Worm (Caenorhabditis elegans): Measurements from ENCODE around the gene ttr-17.
A peak's percentile ranks its signal among the peaks of the same experiment; 100 is the strongest.

The ttr-17 gene

DNA sequence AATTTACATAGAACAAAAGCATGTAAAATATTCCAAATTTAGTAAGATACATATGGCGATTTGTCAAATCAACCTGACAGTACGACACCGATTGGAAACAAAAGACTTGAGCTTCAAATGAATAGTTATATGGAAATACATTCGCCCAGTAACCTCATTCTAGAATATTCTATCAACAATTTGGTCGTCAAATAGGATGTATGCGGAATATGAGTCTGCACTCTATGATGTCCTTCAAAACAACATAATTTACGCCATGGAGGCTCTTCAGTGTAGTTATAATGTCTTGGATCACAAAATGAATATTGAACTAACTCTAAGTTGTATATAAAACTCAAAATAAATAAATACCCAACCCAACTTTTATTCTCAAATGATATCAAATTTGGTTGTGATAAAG is 40.2 kb downstream of the ttr-17 start (continued):
- TF ChIP-seq xbp-1 (tag; optimal IDR thresholded peaks at IDR 0.05) (peak; percentile 62), lir-3 (tag; optimal IDR thresholded peaks at IDR 0.05; ENCODE audit: poor library complexity) (no peak), F16B12.6 (tag; optimal IDR thresholded peaks at IDR 0.05) (peak; percentile 80), irx-1 (tag; optimal IDR thresholded peaks at IDR 0.05) (no peak), mef-2 (tag; optimal IDR thresholded peaks at IDR 0.05) (no peak), ces-1 (GFP tag; optimal IDR thresholded peaks at IDR 0.05) (no peak), unc-98 (GFP tag; IDR thresholded peaks at IDR 0.05) (no peak), mab-9 (GFP tag; IDR thresholded peaks at IDR 0.05) (no peak), nhr-11 (tag; optimal IDR thresholded peaks at IDR 0.05) (no peak), unc-30 (tag; optimal IDR thresholded peaks at IDR 0.05) (no peak), alr-1 (tag; optimal IDR thresholded peaks at IDR 0.05; ENCODE audit: borderline replicate concordance) (no peak), lin-14 (GFP tag; optimal IDR thresholded peaks at IDR 0.05) (peak; percentile 51), dpl-1 (GFP tag; optimal IDR thresholded peaks at IDR 0.05) (peak in 2 of 3 experiments; percentile 28 to 36), nhr-84 (tag; optimal IDR thresholded peaks at IDR 0.05) (no peak), lin-13 (GFP tag; optimal IDR thresholded peaks at IDR 0.05) (peak; percentile 60), fos-1 (tag; optimal IDR thresholded peaks at IDR 0.05) (no peak), lin-39 (tag; optimal IDR thresholded peaks at IDR 0.05) (no peak), rnt-1 (tag; optimal IDR thresholded peaks at IDR 0.05) (peak; percentile 32), C34B4.2 (tag; optimal IDR thresholded peaks at IDR 0.05) (no peak), ama-1 (optimal IDR thresholded peaks at IDR 0.05) (no peak), nhr-71 (tag; optimal IDR thresholded peaks at IDR 0.05) (peak; percentile 65), hlh-4 (tag; optimal IDR thresholded peaks at IDR 0.05) (no peak), nhr-47 (tag; optimal IDR thresholded peaks at IDR 0.05) (peak; percentile 50), ceh-8 (GFP tag; optimal IDR thresholded peaks at IDR 0.05) (no peak), sup-37 (GFP tag; optimal IDR thresholded peaks at IDR 0.05) (no peak), snu-23 (GFP tag; optimal IDR thresholded peaks at IDR 0.05) (peak; percentile 66), dsc-1 (tag; optimal IDR thresholded peaks at IDR 0.05) (peak; percentile 38), efl-1 (optimal IDR thresholded peaks at IDR 0.05) (peak in 1 of 2 experiments; percentile 26), efl-1 (GFP tag; optimal IDR thresholded peaks at IDR 0.05 in 1 of 2) (peak in 1 of 2 experiments; percentile 45), fkh-4 (tag; optimal IDR thresholded peaks at IDR 0.05; ENCODE audit: borderline replicate concordance) (peak; percentile 14), pax-3 (tag; optimal IDR thresholded peaks at IDR 0.05) (peak; percentile 1), ztf-4 (tag; optimal IDR thresholded peaks at IDR 0.05) (peak; percentile 38), aly-2 (tag; optimal IDR thresholded peaks at IDR 0.05) (no peak), egl-13 (tag; optimal IDR thresholded peaks at IDR 0.05) (peak; percentile 10), nhr-237 (tag; optimal IDR thresholded peaks at IDR 0.05) (no peak), lin-35 (GFP tag; optimal IDR thresholded peaks at IDR 0.05) (peak; percentile 35 to 61), sox-4 (tag; optimal IDR thresholded peaks at IDR 0.05) (no peak)

DNA sequence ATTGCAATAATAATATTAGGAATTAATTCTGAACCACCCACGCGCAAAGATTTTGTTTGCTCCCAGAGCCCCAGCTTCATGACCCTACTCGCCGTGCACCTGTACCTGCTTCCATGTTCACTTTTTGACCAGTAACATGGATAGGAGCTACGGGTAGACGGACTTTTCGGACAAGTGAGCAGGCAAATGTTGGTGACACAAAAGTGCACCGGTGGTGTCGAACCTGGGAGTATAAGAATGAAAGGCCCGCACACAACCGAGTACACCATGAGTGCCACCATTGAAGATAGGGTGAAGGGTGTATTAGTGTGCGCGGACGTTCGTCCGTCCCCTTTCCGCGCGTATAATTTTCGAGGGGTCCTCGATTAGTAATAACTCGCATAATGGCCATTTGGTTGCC is 40.9 kb downstream of the ttr-17 start:
- TF ChIP-seq rnt-1 (tag; optimal IDR thresholded peaks at IDR 0.05) (peak; percentile 28), mep-1 (tag; optimal IDR thresholded peaks at IDR 0.05) (peak; percentile 18), nhr-19 (GFP tag; conservative IDR thresholded peaks at IDR 0.05) (peak; percentile 23), grh-1 (GFP tag; IDR thresholded peaks at IDR 0.05) (0 out of 2 replicates have a peak, but pooled peaks have one; percentile 8), nhr-47 (tag; optimal IDR thresholded peaks at IDR 0.05) (peak; percentile 14), nhr-71 (tag; optimal IDR thresholded peaks at IDR 0.05) (no peak), ztf-4 (tag; optimal IDR thresholded peaks at IDR 0.05) (peak; percentile 1), ceh-63 (GFP tag; optimal IDR thresholded peaks at IDR 0.05) (no peak), sox-4 (tag; optimal IDR thresholded peaks at IDR 0.05) (no peak), alr-1 (tag; optimal IDR thresholded peaks at IDR 0.05; ENCODE audit: borderline replicate concordance) (no peak), ama-1 (optimal IDR thresholded peaks at IDR 0.05) (peak; percentile 64)

DNA sequence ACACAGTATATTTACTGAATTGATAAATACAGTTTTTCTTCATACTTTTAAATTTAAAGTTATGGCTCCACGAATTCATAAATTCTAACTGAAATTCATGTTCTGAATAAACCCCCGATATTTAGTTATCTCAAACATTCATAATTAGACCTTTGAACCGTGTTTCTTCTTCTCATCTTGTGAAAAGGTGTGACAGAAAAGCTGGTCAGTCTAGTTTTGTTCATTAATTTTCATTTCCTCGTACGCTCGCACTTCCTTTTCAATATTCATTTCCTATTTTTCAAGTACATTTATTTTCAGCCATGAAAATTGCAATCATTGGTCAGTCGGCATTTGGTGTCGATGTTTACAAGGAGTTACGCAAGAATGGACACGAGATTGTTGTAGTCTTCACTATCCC is 44.5 kb downstream of the ttr-17 start, which contains the start of gene alh-3:
alh-3 (plus strand) TSS at position 301 of the 400 bp plus-strand sequence.
- TF ChIP-seq aly-2 (tag; optimal IDR thresholded peaks at IDR 0.05), result no peak
- no peak for TF ChIP-seq nhr-90 (tag; optimal IDR thresholded peaks at IDR 0.05; ENCODE audit: poor library complexity)
- no peak for TF ChIP-seq nhr-71 (tag; optimal IDR thresholded peaks at IDR 0.05)
- TF ChIP-seq mab-9 (GFP tag; IDR thresholded peaks at IDR 0.05), result no peak
- no peak for TF ChIP-seq vab-15 (tag; optimal IDR thresholded peaks at IDR 0.05)
- TF ChIP-seq lin-35 (GFP tag; optimal IDR thresholded peaks at IDR 0.05), result no peak
- TF ChIP-seq elt-2 (tag; optimal IDR thresholded peaks at IDR 0.05), result no peak
- no peak for TF ChIP-seq nhr-12 (tag; optimal IDR thresholded peaks at IDR 0.05)

Data from whole organism, L1 larva.